Worm (Caenorhabditis elegans): ENCODE measurements around the gene Y49F6A.11.

Y49F6A.11 gene

ce11 chrII:3626872-3627271, 28.3 kb upstream of the Y49F6A.11 start, which contains the start of gene M151.3:
Gene M151.3 (plus strand): TSS chrII:3627172.
- TF ChIP-seq zip-5 (tag; optimal IDR thresholded peaks at IDR 0.05) (no peak), sox-4 (tag; optimal IDR thresholded peaks at IDR 0.05) (no peak), pag-3 (tag; optimal IDR thresholded peaks at IDR 0.05; ENCODE audit: borderline replicate concordance) (no peak), tbx-2 (tag; optimal IDR thresholded peaks at IDR 0.05) (no peak), ceh-2 (tag; optimal IDR thresholded peaks at IDR 0.05) (no peak), pqm-1 (tag; optimal IDR thresholded peaks at IDR 0.05) (no peak), pax-1 (tag; optimal IDR thresholded peaks at IDR 0.05) (no peak), fkh-10 (GFP tag; optimal IDR thresholded peaks at IDR 0.05) (no peak), T23F11.4 (GFP tag; optimal IDR thresholded peaks at IDR 0.05) (no peak), unc-42 (tag; optimal IDR thresholded peaks at IDR 0.05) (no peak), ets-4 (tag; optimal IDR thresholded peaks at IDR 0.05) (no peak), pat-9 (tag; optimal IDR thresholded peaks at IDR 0.05) (no peak), ztf-16 (tag; optimal IDR thresholded peaks at IDR 0.05) (no peak), ceh-6 (GFP tag; optimal IDR thresholded peaks at IDR 0.05) (no peak), ceh-22 (tag; optimal IDR thresholded peaks at IDR 0.05) (no peak), ceh-48 (tag; optimal IDR thresholded peaks at IDR 0.05) (no peak), che-1 (tag; optimal IDR thresholded peaks at IDR 0.05) (no peak), Y22D7AL.16 (tag; optimal IDR thresholded peaks at IDR 0.05) (no peak), ceh-18 (tag; optimal IDR thresholded peaks at IDR 0.05) (no peak), pha-4 (tag; optimal IDR thresholded peaks at IDR 0.05) (no peak)

- TF ChIP-seq ceh-24 (tag; optimal IDR thresholded peaks at IDR 0.05) (no peak), unc-86 (tag; optimal IDR thresholded peaks at IDR 0.05) (no peak), pqm-1 (tag; optimal IDR thresholded peaks at IDR 0.05) (no peak)
Observed at ce11 chrII:3622014-3622413, 23.4 kb upstream of the Y49F6A.11 start, which contains the start of gene M151.7. Gene M151.7 (plus strand): TSS chrII:3622314.

DNA sequence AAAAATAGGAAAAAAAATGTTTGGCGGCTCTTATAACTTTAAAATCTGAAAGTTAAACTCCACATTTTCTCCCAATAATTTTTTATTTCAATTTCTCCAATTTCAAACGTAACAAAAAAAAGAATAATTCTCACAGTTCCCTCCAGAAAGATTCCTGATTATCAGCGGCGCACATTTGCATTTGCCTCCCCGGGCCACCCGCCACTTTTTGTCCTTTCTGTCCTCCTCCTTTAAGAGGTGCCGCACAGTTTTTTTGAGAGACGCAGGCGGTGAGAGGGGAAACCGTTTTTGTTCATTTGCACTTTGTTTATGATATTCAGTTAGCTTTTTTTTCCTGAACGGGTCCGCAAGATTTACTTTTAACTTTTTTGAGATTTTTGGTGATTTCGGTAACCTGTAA, 22.2 kb upstream of the Y49F6A.11 start:
- TF ChIP-seq unc-3 (GFP tag; conservative IDR thresholded peaks at IDR 0.05) (no peak), unc-3 (tag; optimal IDR thresholded peaks at IDR 0.05) (no peak), ceh-34 (tag; optimal IDR thresholded peaks at IDR 0.05) (no peak), sox-2 (GFP tag; IDR thresholded peaks at IDR 0.05) (no peak), ceh-19 (GFP tag; optimal IDR thresholded peaks at IDR 0.05) (no peak), pat-9 (tag; optimal IDR thresholded peaks at IDR 0.05) (no peak), pax-1 (tag; optimal IDR thresholded peaks at IDR 0.05) (no peak), T23F11.4 (GFP tag; optimal IDR thresholded peaks at IDR 0.05) (no peak), sdc-2 (tag; optimal IDR thresholded peaks at IDR 0.05) (no peak), K09A11.1 (tag; optimal IDR thresholded peaks at IDR 0.05; ENCODE audit: insufficient read depth) (no peak), unc-55 (GFP tag; optimal IDR thresholded peaks at IDR 0.05) (no peak), hlh-15 (tag; optimal IDR thresholded peaks at IDR 0.05) (no peak), pag-3 (tag; optimal IDR thresholded peaks at IDR 0.05; ENCODE audit: borderline replicate concordance) (no peak), F13H6.1 (tag; optimal IDR thresholded peaks at IDR 0.05) (no peak), hlh-13 (GFP tag; optimal IDR thresholded peaks at IDR 0.05) (no peak), ceh-45 (GFP tag; IDR thresholded peaks at IDR 0.05) (no peak), ceh-22 (tag; optimal IDR thresholded peaks at IDR 0.05) (no peak), fkh-6 (tag; optimal IDR thresholded peaks at IDR 0.05) (no peak)

ce11 chrII:3617512-3617911, 18.9 kb upstream of the Y49F6A.11 start, which contains the start of gene F40E12.1:
Gene F40E12.1 (plus strand): TSS chrII:3617812.
- TF ChIP-seq pqm-1 (tag; optimal IDR thresholded peaks at IDR 0.05) (no peak), zip-5 (tag; optimal IDR thresholded peaks at IDR 0.05) (no peak), lim-6 (tag; optimal IDR thresholded peaks at IDR 0.05) (no peak), hlh-30 (tag; optimal IDR thresholded peaks at IDR 0.05; ENCODE audit: insufficient read depth) (no peak), sox-4 (tag; optimal IDR thresholded peaks at IDR 0.05) (no peak), ceh-18 (tag; optimal IDR thresholded peaks at IDR 0.05) (no peak), C38D4.7 (GFP tag; optimal IDR thresholded peaks at IDR 0.05) (no peak), ceh-2 (tag; optimal IDR thresholded peaks at IDR 0.05) (no peak), gmeb-2 (tag; optimal IDR thresholded peaks at IDR 0.05) (no peak), F13H6.1 (tag; optimal IDR thresholded peaks at IDR 0.05) (no peak), T23F11.4 (GFP tag; optimal IDR thresholded peaks at IDR 0.05) (no peak), pat-9 (tag; optimal IDR thresholded peaks at IDR 0.05) (no peak), ceh-45 (GFP tag; IDR thresholded peaks at IDR 0.05) (no peak)

All from whole organism, late embryonic.